Worm (Caenorhabditis elegans): Measurements from ENCODE around the gene irld-60.
A peak's percentile ranks its signal among the peaks of the same experiment; 100 is the strongest.

Gene irld-60

ce11 chrIII:12785427-12785826 is 34.7 kb upstream of the irld-60 start:
- TF ChIP-seq hpl-2 (GFP tag; optimal IDR thresholded peaks at IDR 0.05) (no peak), nhr-20 (tag; optimal IDR thresholded peaks at IDR 0.05) (no peak), nhr-12 (tag; optimal IDR thresholded peaks at IDR 0.05) (no peak), egl-13 (tag; optimal IDR thresholded peaks at IDR 0.05) (no peak), egl-27 (tag; optimal IDR thresholded peaks at IDR 0.05) (no peak), blmp-1 (tag; optimal IDR thresholded peaks at IDR 0.05) (no peak)

ce11 chrIII:12784854-12785253 is 34.1 kb upstream of the irld-60 start, which contains the start of gene lgc-37:
TSS of gene lgc-37 (plus strand) at chrIII:12785154.
- TF ChIP-seq nhr-77 (tag; optimal IDR thresholded peaks at IDR 0.05) (no peak), xbp-1 (tag; optimal IDR thresholded peaks at IDR 0.05) (no peak), nhr-71 (tag; optimal IDR thresholded peaks at IDR 0.05) (no peak)

- TF ChIP-seq ceh-88 (GFP tag; IDR thresholded peaks at IDR 0.05) (no peak), fkh-10 (GFP tag; optimal IDR thresholded peaks at IDR 0.05) (peak; percentile 82)
Observed at ce11 chrIII:12783878-12784277, 33.1 kb upstream of the irld-60 start.

ce11 chrIII:12779676-12780337 is 29.1 kb upstream of the irld-60 start, which contains the start of gene gab-1:
TSS of gene gab-1 (minus strand) at chrIII:12779726.
- TF ChIP-seq lin-39 (tag; optimal IDR thresholded peaks at IDR 0.05), result no peak
- TF ChIP-seq elt-3 (tag; optimal IDR thresholded peaks at IDR 0.05), result no peak
- no peak for TF ChIP-seq efl-3 (GFP tag; optimal IDR thresholded peaks at IDR 0.05)
- TF ChIP-seq aly-2 (tag; optimal IDR thresholded peaks at IDR 0.05), result no peak
- no peak for TF ChIP-seq ces-1 (GFP tag; optimal IDR thresholded peaks at IDR 0.05)
- no peak for TF ChIP-seq nhr-76 (tag; optimal IDR thresholded peaks at IDR 0.05)
- no peak for TF ChIP-seq ceh-8 (GFP tag; optimal IDR thresholded peaks at IDR 0.05)
- no peak for TF ChIP-seq nhr-28 (tag; optimal IDR thresholded peaks at IDR 0.05)
- no peak for TF ChIP-seq vab-15 (tag; optimal IDR thresholded peaks at IDR 0.05)
- no peak for TF ChIP-seq pag-3 (tag; optimal IDR thresholded peaks at IDR 0.05; ENCODE audit: borderline replicate concordance, insufficient read depth)
- no peak for TF ChIP-seq hlh-17 (GFP tag; optimal IDR thresholded peaks at IDR 0.05; ENCODE audit: borderline replicate concordance)
- no peak for TF ChIP-seq ztf-4 (tag; optimal IDR thresholded peaks at IDR 0.05)
- no peak for TF ChIP-seq tlp-1 (tag; optimal IDR thresholded peaks at IDR 0.05)
- TF ChIP-seq unc-86 (tag; optimal IDR thresholded peaks at IDR 0.05), result no peak
- no peak for TF ChIP-seq C16A3.4 (tag; optimal IDR thresholded peaks at IDR 0.05)

- TF ChIP-seq fkh-4 (tag; optimal IDR thresholded peaks at IDR 0.05; ENCODE audit: borderline replicate concordance), result no peak
- TF ChIP-seq efl-1 (optimal IDR thresholded peaks at IDR 0.05), result no peak
- peak in 1 of 2 experiments; percentile 76 for TF ChIP-seq efl-1 (GFP tag; optimal IDR thresholded peaks at IDR 0.05 in 1 of 2)
Observed at ce11 chrIII:12773753-12774152, 23.0 kb upstream of the irld-60 start.

ce11 chrIII:12764241-12764640 is 13.5 kb upstream of the irld-60 start, which contains the start of the genes irld-19 and irld-61:
TSS of gene irld-19 (minus strand) at chrIII:12764341.
TSS of gene irld-61 (plus strand) at chrIII:12764553.
- TF ChIP-seq egl-27 (tag; optimal IDR thresholded peaks at IDR 0.05) (no peak), unc-86 (tag; optimal IDR thresholded peaks at IDR 0.05) (no peak), hlh-17 (GFP tag; optimal IDR thresholded peaks at IDR 0.05; ENCODE audit: borderline replicate concordance) (no peak), nhr-12 (tag; optimal IDR thresholded peaks at IDR 0.05) (no peak), pqm-1 (tag; optimal IDR thresholded peaks at IDR 0.05) (no peak), lin-39 (tag; optimal IDR thresholded peaks at IDR 0.05) (no peak), efl-1 (optimal IDR thresholded peaks at IDR 0.05) (no peak), efl-1 (GFP tag; optimal IDR thresholded peaks at IDR 0.05 in 1 of 2) (no peak), skn-1 (tag; optimal IDR thresholded peaks at IDR 0.05) (no peak)

All from whole organism, L1 larva.